1 fruit fly cellular context compared by ENCODE assay signal in genomic region chr3R:28859058-28859526, dm6.
TF ChIP-seq lines count a peak whose summit lies in the region.

Gene Inx3, minus strand, starts transcription at chr3R:28859497.

TF ChIP-seq in whole organism, embryonic, 481 proteins besides CTCF, POLR2A, EP300 and RAD21 (continued from another document and continues in another):
- TF ChIP-seq Chrac-16 (GFP tag; optimal IDR thresholded peaks at IDR 0.05; lab: Kevin White, UChicago) (no peak), CG17829 (tag; optimal IDR thresholded peaks at IDR 0.05; lab: Kevin White, UChicago) (peak; percentile 35), sim (GFP tag; IDR thresholded peaks at IDR 0.05; lab: Robert Waterston, UW) (0 out of 2 replicates have a peak, but pooled peaks have one; percentile 19), ci (GFP tag; IDR thresholded peaks at IDR 0.05; lab: Robert Waterston, UW) (peak; percentile 76; the same call in 2 of the 3 replicates), Sox102F (GFP tag; optimal IDR thresholded peaks at IDR 0.05; lab: Kevin White, UChicago) (no peak), peb (GFP tag; IDR thresholded peaks at IDR 0.05; lab: Robert Waterston, UW) (no peak), CG8924 (tag; optimal IDR thresholded peaks at IDR 0.05; lab: Kevin White, UChicago) (peak; percentile 37), Scr (GFP tag; IDR thresholded peaks at IDR 0.05; lab: Robert Waterston, UW; ENCODE audit: partially characterized antibody) (no peak; the same call in 1 of the 2 replicates), fd3F (GFP tag; optimal IDR thresholded peaks at IDR 0.05; lab: Kevin White, UChicago) (no peak), wdn (GFP tag; IDR thresholded peaks at IDR 0.05; lab: Robert Waterston, UW) (no peak), slbo (GFP tag; IDR thresholded peaks at IDR 0.05; lab: Robert Waterston, UW) (no peak), chif (GFP tag; optimal IDR thresholded peaks at IDR 0.05; lab: Kevin White, UChicago) (no peak), CG11504 (tag; optimal IDR thresholded peaks at IDR 0.05; lab: Kevin White, UChicago) (no peak), CG7271 (tag; optimal IDR thresholded peaks at IDR 0.05; lab: Kevin White, UChicago) (peak; percentile 40), ac (GFP tag; optimal IDR thresholded peaks at IDR 0.05; lab: Kevin White, UChicago) (peak; percentile 46), CG10959 (GFP tag; IDR thresholded peaks at IDR 0.05; lab: Robert Waterston, UW) (no peak), nerfin-1 (tag; optimal IDR thresholded peaks at IDR 0.05; lab: Kevin White, UChicago) (peak; percentile 10), CG12744 (GFP tag; optimal IDR thresholded peaks at IDR 0.05; lab: Kevin White, UChicago) (no peak), CHES-1-like (GFP tag; optimal IDR thresholded peaks at IDR 0.05; lab: Kevin White, UChicago) (no peak), Oli (tag; optimal IDR thresholded peaks at IDR 0.05; lab: Kevin White, UChicago) (no peak), dimm (GFP tag; IDR thresholded peaks at IDR 0.05; lab: Robert Waterston, UW) (no peak), CG6689 (GFP tag; IDR thresholded peaks at IDR 0.05; lab: Robert Waterston, UW) (no peak), sc (optimal IDR thresholded peaks at IDR 0.05; lab: Kevin White, UChicago) (no peak), sc (GFP tag; optimal IDR thresholded peaks at IDR 0.05; lab: Kevin White, UChicago) (no peak), ewg (GFP tag; optimal IDR thresholded peaks at IDR 0.05; lab: Kevin White, UChicago) (no peak), abd-A (tag; optimal IDR thresholded peaks at IDR 0.05; lab: Kevin White, UChicago) (peak; percentile 8), CG7745 (tag; optimal IDR thresholded peaks at IDR 0.05; lab: Kevin White, UChicago) (no peak), mam (GFP tag; optimal IDR thresholded peaks at IDR 0.05; lab: Kevin White, UChicago) (no peak), repo (GFP tag; optimal IDR thresholded peaks at IDR 0.05; lab: Kevin White, UChicago) (peak; percentile 8), Rx (GFP tag; IDR thresholded peaks at IDR 0.05; lab: Robert Waterston, UW) (no peak), Ada2b (GFP tag; IDR thresholded peaks at IDR 0.05; lab: Robert Waterston, UW) (no peak), so (GFP tag; IDR thresholded peaks at IDR 0.05; lab: Robert Waterston, UW) (no peak), br (optimal IDR thresholded peaks at IDR 0.05; lab: Kevin White, UChicago) (no peak), tgo (GFP tag; IDR thresholded peaks at IDR 0.05; lab: Robert Waterston, UW) (no peak), grau (tag; optimal IDR thresholded peaks at IDR 0.05; lab: Kevin White, UChicago) (no peak), zen (tag; optimal IDR thresholded peaks at IDR 0.05; lab: Kevin White, UChicago) (no peak), Atf3 (GFP tag; optimal IDR thresholded peaks at IDR 0.05; lab: Kevin White, UChicago) (no peak), CG11456 (GFP tag; IDR thresholded peaks at IDR 0.05; lab: Robert Waterston, UW) (no peak), CG13775 (GFP tag; optimal IDR thresholded peaks at IDR 0.05; lab: Kevin White, UChicago) (no peak), CoRest (tag; optimal IDR thresholded peaks at IDR 0.05; lab: Kevin White, UChicago) (no peak), CG8290 (GFP tag; optimal IDR thresholded peaks at IDR 0.05; lab: Kevin White, UChicago) (no peak), CG8290 (tag; optimal IDR thresholded peaks at IDR 0.05; lab: Kevin White, UChicago) (no peak), Ptx1 (GFP tag; IDR thresholded peaks at IDR 0.05; lab: Robert Waterston, UW) (no peak), mirr (GFP tag; optimal IDR thresholded peaks at IDR 0.05; lab: Kevin White, UChicago) (no peak), CG16813 (GFP tag; IDR thresholded peaks at IDR 0.05; lab: Robert Waterston, UW; ENCODE audit: partially characterized antibody) (peak; percentile 30; the same call in 1 of the 3 replicates), zen2 (GFP tag; IDR thresholded peaks at IDR 0.05; lab: Robert Waterston, UW; ENCODE audit: partially characterized antibody) (peak; percentile 70; the same call in 2 of the 3 replicates), CG3838 (GFP tag; optimal IDR thresholded peaks at IDR 0.05; lab: Kevin White, UChicago) (no peak), CG15601 (tag; optimal IDR thresholded peaks at IDR 0.05; lab: Kevin White, UChicago) (no peak), Hr51 (GFP tag; optimal IDR thresholded peaks at IDR 0.05; lab: Kevin White, UChicago) (peak in 1 of 2 experiments; percentile 1), CG34376 (GFP tag; optimal IDR thresholded peaks at IDR 0.05; lab: Kevin White, UChicago) (peak; percentile 17), eyg (GFP tag; optimal IDR thresholded peaks at IDR 0.05; lab: Kevin White, UChicago) (no peak), CG13287 (GFP tag; IDR thresholded peaks at IDR 0.05; lab: Robert Waterston, UW; ENCODE audit: partially characterized antibody) (peak; percentile 44), CG15696 (tag; optimal IDR thresholded peaks at IDR 0.05; lab: Kevin White, UChicago) (no peak), CG3847 (GFP tag; IDR thresholded peaks at IDR 0.05; lab: Robert Waterston, UW) (no peak), CG2116 (GFP tag; optimal IDR thresholded peaks at IDR 0.05; lab: Kevin White, UChicago) (no peak), maf-S (GFP tag; optimal IDR thresholded peaks at IDR 0.05; lab: Kevin White, UChicago) (no peak), HLHmδ (GFP tag; optimal IDR thresholded peaks at IDR 0.05; lab: Kevin White, UChicago) (peak; percentile 72), CG6272 (GFP tag; IDR thresholded peaks at IDR 0.05; lab: Robert Waterston, UW) (no peak), Dip3 (GFP tag; optimal IDR thresholded peaks at IDR 0.05; lab: Kevin White, UChicago) (no peak), CG9876 (GFP tag; optimal IDR thresholded peaks at IDR 0.05; lab: Kevin White, UChicago) (no peak), sob (GFP tag; IDR thresholded peaks at IDR 0.05; lab: Robert Waterston, UW) (0 out of 2 replicates have a peak, but pooled peaks have one; percentile 5), CG33557 (GFP tag; optimal IDR thresholded peaks at IDR 0.05; lab: Kevin White, UChicago) (peak; percentile 19), ab (GFP tag; optimal IDR thresholded peaks at IDR 0.05; lab: Kevin White, UChicago) (no peak), Meics (GFP tag; optimal IDR thresholded peaks at IDR 0.05; lab: Kevin White, UChicago) (peak; percentile 5), CG13894 (tag; optimal IDR thresholded peaks at IDR 0.05; lab: Kevin White, UChicago) (no peak), Sry-β (GFP tag; optimal IDR thresholded peaks at IDR 0.05; lab: Kevin White, UChicago) (no peak), CG7839 (tag; optimal IDR thresholded peaks at IDR 0.05; lab: Kevin White, UChicago) (no peak), HmgZ (tag; optimal IDR thresholded peaks at IDR 0.05; lab: Kevin White, UChicago) (no peak), Aef1 (GFP tag; IDR thresholded peaks at IDR 0.05; lab: Robert Waterston, UW) (no peak), HHEX (GFP tag; optimal IDR thresholded peaks at IDR 0.05; lab: Kevin White, UChicago) (no peak), CG10543 (GFP tag; optimal IDR thresholded peaks at IDR 0.05; lab: Kevin White, UChicago) (peak; percentile 38), CG4328 (GFP tag; optimal IDR thresholded peaks at IDR 0.05; lab: Kevin White, UChicago) (no peak), luna (GFP tag; optimal IDR thresholded peaks at IDR 0.05; lab: Kevin White, UChicago) (no peak), CG12659 (GFP tag; optimal IDR thresholded peaks at IDR 0.05; lab: Kevin White, UChicago) (no peak), Jarid2 (GFP tag; optimal IDR thresholded peaks at IDR 0.05; lab: Kevin White, UChicago) (peak; percentile 89), CG4820 (GFP tag; optimal IDR thresholded peaks at IDR 0.05; lab: Kevin White, UChicago) (no peak), ssp (GFP tag; IDR thresholded peaks at IDR 0.05; lab: Robert Waterston, UW) (no peak), vvl (GFP tag; IDR thresholded peaks at IDR 0.05; lab: Robert Waterston, UW) (0 out of 2 replicates have a peak, but pooled peaks have one; percentile 26), Lpt (GFP tag; optimal IDR thresholded peaks at IDR 0.05; lab: Kevin White, UChicago) (no peak), CG18764 (GFP tag; optimal IDR thresholded peaks at IDR 0.05; lab: Kevin White, UChicago) (no peak), oc (tag; optimal IDR thresholded peaks at IDR 0.05; lab: Kevin White, UChicago) (no peak), tx (GFP tag; optimal IDR thresholded peaks at IDR 0.05; lab: Kevin White, UChicago) (no peak), CG3065 (GFP tag; optimal IDR thresholded peaks at IDR 0.05; lab: Kevin White, UChicago) (no peak), CG15011 (GFP tag; optimal IDR thresholded peaks at IDR 0.05; lab: Kevin White, UChicago) (no peak), crol (GFP tag; IDR thresholded peaks at IDR 0.05; lab: Robert Waterston, UW) (0 out of 2 replicates have a peak, but pooled peaks have one; percentile 9), CG1024 (GFP tag; IDR thresholded peaks at IDR 0.05; lab: Robert Waterston, UW) (0 out of 2 replicates have a peak, but pooled peaks have one; percentile 28), wek (GFP tag; optimal IDR thresholded peaks at IDR 0.05; lab: Kevin White, UChicago) (peak; percentile 4), Neu2 (GFP tag; optimal IDR thresholded peaks at IDR 0.05; lab: Kevin White, UChicago; ENCODE audit: borderline replicate concordance) (no peak), dmrt11E (tag; optimal IDR thresholded peaks at IDR 0.05; lab: Kevin White, UChicago) (no peak), fd96Cb (tag; optimal IDR thresholded peaks at IDR 0.05; lab: Kevin White, UChicago) (no peak), sens-2 (GFP tag; IDR thresholded peaks at IDR 0.05; lab: Robert Waterston, UW) (peak; percentile 76), gem (tag; optimal IDR thresholded peaks at IDR 0.05; lab: Kevin White, UChicago) (no peak), ash1 (GFP tag; optimal IDR thresholded peaks at IDR 0.05; lab: Kevin White, UChicago) (no peak), prd (optimal IDR thresholded peaks at IDR 0.05; lab: Kevin White, UChicago) (no peak), prd (GFP tag; IDR thresholded peaks at IDR 0.05; lab: Robert Waterston, UW) (no peak), grn (GFP tag; optimal IDR thresholded peaks at IDR 0.05; lab: Kevin White, UChicago) (peak; percentile 47), CG32767 (GFP tag; IDR thresholded peaks at IDR 0.05; lab: Robert Waterston, UW) (no peak), CG15479 (GFP tag; optimal IDR thresholded peaks at IDR 0.05; lab: Kevin White, UChicago) (peak; percentile 92), Dbx (GFP tag; IDR thresholded peaks at IDR 0.05; lab: Robert Waterston, UW) (no peak), amos (GFP tag; IDR thresholded peaks at IDR 0.05; lab: Robert Waterston, UW; ENCODE audit: partially characterized antibody) (no peak; the same call in 1 of the 2 replicates), Lhr (GFP tag; optimal IDR thresholded peaks at IDR 0.05; lab: Kevin White, UChicago) (no peak), CG13296 (GFP tag; optimal IDR thresholded peaks at IDR 0.05; lab: Kevin White, UChicago) (no peak), CG13624 (GFP tag; optimal IDR thresholded peaks at IDR 0.05; lab: Kevin White, UChicago) (no peak), lbe (GFP tag; optimal IDR thresholded peaks at IDR 0.05; lab: Kevin White, UChicago) (peak; percentile 71), Dip2 (GFP tag; IDR thresholded peaks at IDR 0.05; lab: Robert Waterston, UW) (no peak), Hr78 (GFP tag; optimal IDR thresholded peaks at IDR 0.05; lab: Kevin White, UChicago) (no peak), kah (GFP tag; optimal IDR thresholded peaks at IDR 0.05; lab: Kevin White, UChicago) (peak; percentile 55), Deaf1 (tag; optimal IDR thresholded peaks at IDR 0.05; lab: Kevin White, UChicago) (peak; percentile 75), Opbp (GFP tag; IDR thresholded peaks at IDR 0.05; lab: Robert Waterston, UW; ENCODE audit: partially characterized antibody) (peak; percentile 44; the same call in 1 of the 3 replicates), YL-1 (GFP tag; optimal IDR thresholded peaks at IDR 0.05; lab: Kevin White, UChicago) (no peak), unpg (GFP tag; optimal IDR thresholded peaks at IDR 0.05; lab: Kevin White, UChicago) (no peak), CG4282 (GFP tag; optimal IDR thresholded peaks at IDR 0.05; lab: Kevin White, UChicago) (no peak), insv (GFP tag; optimal IDR thresholded peaks at IDR 0.05; lab: Kevin White, UChicago) (peak in 1 of 2 experiments; percentile 59), CG34224 (GFP tag; IDR thresholded peaks at IDR 0.05; lab: Robert Waterston, UW; ENCODE audit: partially characterized antibody) (no peak), pros (GFP tag; optimal IDR thresholded peaks at IDR 0.05; lab: Kevin White, UChicago) (peak; percentile 69), da (GFP tag; optimal IDR thresholded peaks at IDR 0.05; lab: Kevin White, UChicago) (no peak), CG17328 (GFP tag; IDR thresholded peaks at IDR 0.05; lab: Robert Waterston, UW) (0 out of 2 replicates have a peak, but pooled peaks have one; percentile 32), nau (GFP tag; optimal IDR thresholded peaks at IDR 0.05; lab: Kevin White, UChicago) (no peak), jumu (GFP tag; optimal IDR thresholded peaks at IDR 0.05; lab: Kevin White, UChicago) (no peak), her (GFP tag; optimal IDR thresholded peaks at IDR 0.05; lab: Kevin White, UChicago) (peak; percentile 37), CG11093 (GFP tag; IDR thresholded peaks at IDR 0.05; lab: Robert Waterston, UW) (no peak), ato (GFP tag; IDR thresholded peaks at IDR 0.05; lab: Robert Waterston, UW; ENCODE audit: partially characterized antibody) (no peak), kay (GFP tag; optimal IDR thresholded peaks at IDR 0.05; lab: Kevin White, UChicago) (no peak), ind (GFP tag; optimal IDR thresholded peaks at IDR 0.05; lab: Kevin White, UChicago) (no peak), CG18599 (GFP tag; optimal IDR thresholded peaks at IDR 0.05; lab: Kevin White, UChicago) (no peak), lov (optimal IDR thresholded peaks at IDR 0.05; lab: Kevin White, UChicago) (no peak), lov (GFP tag; IDR thresholded peaks at IDR 0.05; lab: Robert Waterston, UW) (no peak), Kr (GFP tag; optimal IDR thresholded peaks at IDR 0.05; lab: Kevin White, UChicago) (peak; percentile 71), CG31441 (GFP tag; IDR thresholded peaks at IDR 0.05; lab: Robert Waterston, UW) (0 out of 2 replicates have a peak, but pooled peaks have one; percentile 8), sna (GFP tag; IDR thresholded peaks at IDR 0.05; lab: Robert Waterston, UW; ENCODE audit: partially characterized antibody) (0 out of 2 replicates have a peak, but pooled peaks have one; percentile 30), CG10979 (tag; optimal IDR thresholded peaks at IDR 0.05; lab: Kevin White, UChicago) (no peak), gt (GFP tag; IDR thresholded peaks at IDR 0.05; lab: Robert Waterston, UW) (no peak), cg (GFP tag; optimal IDR thresholded peaks at IDR 0.05; lab: Kevin White, UChicago) (peak; percentile 74), CG9727 (GFP tag; optimal IDR thresholded peaks at IDR 0.05; lab: Kevin White, UChicago) (no peak)
